Worm (Caenorhabditis elegans) whole organism, midembryonic: ENCODE measurements around the gene T20G5.13.

ENCODE experiments used
- klf-2 ChIP-seq: fragments of 200-800 bp; sonication (Bioruptor generic); conservative IDR thresholded peaks from 2 replicates; pipeline ENCODE4 v1.3.6; 2022; ENCODE audit warnings: missing genetic modification reagents, missing genetic modification characterization, missing compliant biosample characterization
- ref-1 ChIP-seq: fragments of 200-800 bp; sonication (Bioruptor generic); conservative IDR thresholded peaks from 2 replicates; pipeline ENCODE4 v1.3.6; 2022; ENCODE audit warnings: missing genetic modification reagents, missing genetic modification characterization, missing compliant biosample characterization
- tab-1 ChIP-seq: fragments of 200-800 bp; sonication (Bioruptor generic); IDR thresholded peaks from 2 replicates; pipeline ENCODE4 v1.3.6; 2022; ENCODE audit warnings: missing genetic modification characterization, missing compliant biosample characterization
- ztf-23 ChIP-seq: fragments of 200-800 bp; sonication (Bioruptor generic); IDR thresholded peaks from 2 replicates; pipeline ENCODE4 v1.3.6; 2022; ENCODE audit warnings: missing genetic modification reagents, missing genetic modification characterization, missing compliant biosample characterization

DNA sequence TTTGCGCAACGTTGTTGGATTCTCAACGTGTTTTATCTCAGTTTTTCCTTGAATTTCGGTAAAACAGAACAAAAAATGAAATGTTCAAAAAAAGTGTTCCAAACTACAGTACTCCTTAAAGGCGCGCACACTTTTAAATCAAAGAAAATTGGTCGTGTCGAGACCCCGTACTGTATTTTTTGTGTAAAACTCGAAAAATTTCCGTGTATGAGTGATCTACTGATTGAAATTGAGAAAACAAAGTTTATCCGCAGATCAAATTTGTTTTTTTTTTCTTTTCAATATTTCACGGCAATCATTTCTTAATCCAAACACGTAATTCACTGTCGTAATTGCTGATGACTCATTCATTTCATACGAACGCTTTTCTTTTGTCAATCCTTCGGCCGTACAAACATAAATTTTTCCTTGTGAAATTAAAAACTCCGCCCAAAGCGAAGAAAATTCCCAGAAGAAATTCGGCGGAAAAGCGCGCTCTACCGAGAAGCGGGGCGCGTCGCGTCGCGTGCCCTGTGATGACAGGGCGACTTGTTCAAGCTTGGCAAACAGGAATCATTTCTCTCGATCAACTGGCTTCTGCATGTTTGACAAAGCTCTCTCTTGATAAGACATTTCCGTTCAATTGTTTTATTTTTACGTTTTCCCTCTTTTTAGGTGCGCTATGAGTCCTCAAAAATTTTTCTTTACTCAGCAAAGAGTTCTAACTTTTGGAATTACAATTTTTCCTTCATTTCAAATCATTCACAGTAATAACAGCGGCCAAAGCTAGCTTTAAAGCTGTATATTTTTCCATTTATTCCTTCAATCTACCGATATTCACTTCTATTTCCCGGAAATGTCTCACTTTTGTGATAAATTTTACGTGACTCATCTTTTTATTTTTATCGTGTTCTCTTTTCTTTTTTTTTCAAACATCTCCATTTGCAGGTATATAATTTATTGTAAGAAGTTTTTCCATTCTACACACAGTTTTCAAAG is 2.0 kb upstream of the T20G5.13 start, which contains the start of gene chc-1:
- TF ChIP-seq klf-2 (GFP tag; lab: Robert Waterston, UW) (no peak), tab-1 (GFP tag; lab: Robert Waterston, UW) (no peak), ref-1 (GFP tag; lab: Robert Waterston, UW) (no peak), ztf-23 (GFP tag; lab: Robert Waterston, UW) (no peak)
